Worm (Caenorhabditis elegans): Measurements from ENCODE around the gene srh-237.

srh-237 gene

ce11 chrV:17077889-17078288 is 12.3 kb upstream of the srh-237 start, which contains the start of gene T05E12.3:
Gene T05E12.3, minus strand, starts transcription at chrV:17077989.
- TF ChIP-seq tab-1 (GFP tag; IDR thresholded peaks at IDR 0.05) = no peak
- TF ChIP-seq flt-1 (GFP tag; IDR thresholded peaks at IDR 0.05) = no peak
- no peak for TF ChIP-seq ztf-23 (GFP tag; IDR thresholded peaks at IDR 0.05)
- TF ChIP-seq med-1 (GFP tag; optimal IDR thresholded peaks at IDR 0.05; ENCODE audit: insufficient read depth) = no peak

ce11 chrV:17079795-17080194 is 10.4 kb upstream of the srh-237 start, which contains the start of gene srw-20:
Gene srw-20, minus strand, starts transcription at chrV:17079895.
- TF ChIP-seq ztf-23 (GFP tag; IDR thresholded peaks at IDR 0.05) = no peak
- TF ChIP-seq ztf-29 (GFP tag; IDR thresholded peaks at IDR 0.05) = no peak
- TF ChIP-seq ref-1 (GFP tag; conservative IDR thresholded peaks at IDR 0.05) = no peak
- no peak for TF ChIP-seq klf-2 (GFP tag; conservative IDR thresholded peaks at IDR 0.05)
- no peak for TF ChIP-seq tab-1 (GFP tag; IDR thresholded peaks at IDR 0.05)
- TF ChIP-seq med-1 (GFP tag; optimal IDR thresholded peaks at IDR 0.05; ENCODE audit: insufficient read depth) = no peak
- no peak for TF ChIP-seq T22C8.4 (GFP tag; IDR thresholded peaks at IDR 0.05)
- TF ChIP-seq flt-1 (GFP tag; IDR thresholded peaks at IDR 0.05) = no peak

ce11 chrV:17082718-17083117 is 7.5 kb upstream of the srh-237 start, which contains the start of gene T05E12.9:
Gene T05E12.9, minus strand, starts transcription at chrV:17082818.
- TF ChIP-seq med-1 (GFP tag; optimal IDR thresholded peaks at IDR 0.05; ENCODE audit: insufficient read depth) = no peak
- TF ChIP-seq ztf-29 (GFP tag; IDR thresholded peaks at IDR 0.05) = no peak
- no peak for TF ChIP-seq klf-2 (GFP tag; conservative IDR thresholded peaks at IDR 0.05)
- no peak for TF ChIP-seq tab-1 (GFP tag; IDR thresholded peaks at IDR 0.05)
- no peak for TF ChIP-seq cog-1 (tag; optimal IDR thresholded peaks at IDR 0.05)
- TF ChIP-seq flt-1 (GFP tag; IDR thresholded peaks at IDR 0.05) = no peak
- no peak for TF ChIP-seq T22C8.4 (GFP tag; IDR thresholded peaks at IDR 0.05)
- TF ChIP-seq ref-1 (GFP tag; conservative IDR thresholded peaks at IDR 0.05) = no peak
- TF ChIP-seq ztf-23 (GFP tag; IDR thresholded peaks at IDR 0.05) = no peak

- TF ChIP-seq flt-1 (GFP tag; IDR thresholded peaks at IDR 0.05) (no peak), ref-1 (GFP tag; conservative IDR thresholded peaks at IDR 0.05) (no peak), ztf-23 (GFP tag; IDR thresholded peaks at IDR 0.05) (no peak), tab-1 (GFP tag; IDR thresholded peaks at IDR 0.05) (no peak), cog-1 (tag; optimal IDR thresholded peaks at IDR 0.05) (no peak), med-1 (GFP tag; optimal IDR thresholded peaks at IDR 0.05; ENCODE audit: insufficient read depth) (no peak), T22C8.4 (GFP tag; IDR thresholded peaks at IDR 0.05) (no peak), ztf-29 (GFP tag; IDR thresholded peaks at IDR 0.05) (no peak), klf-2 (GFP tag; conservative IDR thresholded peaks at IDR 0.05) (no peak)
These were observed 837 bp upstream of the srh-237 start, which contains the start of gene T05E12.6 for ce11 chrV:17089342-17089741. Gene T05E12.6, minus strand, starts transcription at chrV:17089442.

- no peak for TF ChIP-seq ztf-23 (GFP tag; IDR thresholded peaks at IDR 0.05)
- no peak for TF ChIP-seq klf-2 (GFP tag; conservative IDR thresholded peaks at IDR 0.05)
- TF ChIP-seq ref-1 (GFP tag; conservative IDR thresholded peaks at IDR 0.05) = no peak
- TF ChIP-seq ztf-29 (GFP tag; IDR thresholded peaks at IDR 0.05) = no peak
- TF ChIP-seq flt-1 (GFP tag; IDR thresholded peaks at IDR 0.05) = no peak
- no peak for TF ChIP-seq tab-1 (GFP tag; IDR thresholded peaks at IDR 0.05)
- no peak for TF ChIP-seq T22C8.4 (GFP tag; IDR thresholded peaks at IDR 0.05)
- TF ChIP-seq cog-1 (tag; optimal IDR thresholded peaks at IDR 0.05) = no peak
- TF ChIP-seq med-1 (GFP tag; optimal IDR thresholded peaks at IDR 0.05; ENCODE audit: insufficient read depth) = no peak
These were observed 2.1 kb downstream of the srh-237 start, which contains the start of gene ZK218.1 for ce11 chrV:17092262-17092661. Gene ZK218.1, plus strand, starts transcription at chrV:17092562.

- TF ChIP-seq cog-1 (tag; optimal IDR thresholded peaks at IDR 0.05) (no peak), flt-1 (GFP tag; IDR thresholded peaks at IDR 0.05) (no peak), ztf-23 (GFP tag; IDR thresholded peaks at IDR 0.05) (no peak), klf-2 (GFP tag; conservative IDR thresholded peaks at IDR 0.05) (no peak), ztf-29 (GFP tag; IDR thresholded peaks at IDR 0.05) (no peak), med-1 (GFP tag; optimal IDR thresholded peaks at IDR 0.05; ENCODE audit: insufficient read depth) (no peak), ref-1 (GFP tag; conservative IDR thresholded peaks at IDR 0.05) (no peak), T22C8.4 (GFP tag; IDR thresholded peaks at IDR 0.05) (no peak), tab-1 (GFP tag; IDR thresholded peaks at IDR 0.05) (no peak)
These were observed 4.4 kb downstream of the srh-237 start for ce11 chrV:17094568-17094967.

ce11 chrV:17098669-17099068 is 8.5 kb downstream of the srh-237 start, which contains the start of the genes ZK218.3 and ZK218.4:
Gene ZK218.3, minus strand, starts transcription at chrV:17098769.
Gene ZK218.4, plus strand, starts transcription at chrV:17098854.
- TF ChIP-seq cog-1 (tag; optimal IDR thresholded peaks at IDR 0.05) = no peak
- TF ChIP-seq ztf-23 (GFP tag; IDR thresholded peaks at IDR 0.05) = no peak

ce11 chrV:17100829-17101228 is 10.7 kb downstream of the srh-237 start, which contains the start of gene ZK218.5:
Gene ZK218.5, plus strand, starts transcription at chrV:17101129.
- TF ChIP-seq tab-1 (GFP tag; IDR thresholded peaks at IDR 0.05) = no peak
- no peak for TF ChIP-seq ztf-23 (GFP tag; IDR thresholded peaks at IDR 0.05)
- TF ChIP-seq ztf-29 (GFP tag; IDR thresholded peaks at IDR 0.05) = no peak
- no peak for TF ChIP-seq flt-1 (GFP tag; IDR thresholded peaks at IDR 0.05)
- TF ChIP-seq klf-2 (GFP tag; conservative IDR thresholded peaks at IDR 0.05) = no peak
- no peak for TF ChIP-seq cog-1 (tag; optimal IDR thresholded peaks at IDR 0.05)
- TF ChIP-seq T22C8.4 (GFP tag; IDR thresholded peaks at IDR 0.05) = no peak

ce11 chrV:17104527-17104926 is 14.3 kb downstream of the srh-237 start, which contains the start of gene nhr-248:
Gene nhr-248, minus strand, starts transcription at chrV:17104627.
- TF ChIP-seq med-1 (GFP tag; optimal IDR thresholded peaks at IDR 0.05; ENCODE audit: insufficient read depth) (no peak), ztf-23 (GFP tag; IDR thresholded peaks at IDR 0.05) (no peak), ref-1 (GFP tag; conservative IDR thresholded peaks at IDR 0.05) (no peak), flt-1 (GFP tag; IDR thresholded peaks at IDR 0.05) (no peak), tab-1 (GFP tag; IDR thresholded peaks at IDR 0.05) (no peak), cog-1 (tag; optimal IDR thresholded peaks at IDR 0.05) (no peak), T22C8.4 (GFP tag; IDR thresholded peaks at IDR 0.05) (no peak), ztf-29 (GFP tag; IDR thresholded peaks at IDR 0.05) (no peak), klf-2 (GFP tag; conservative IDR thresholded peaks at IDR 0.05) (no peak)

- TF ChIP-seq cog-1 (tag; optimal IDR thresholded peaks at IDR 0.05) (no peak), ztf-29 (GFP tag; IDR thresholded peaks at IDR 0.05) (no peak), ref-1 (GFP tag; conservative IDR thresholded peaks at IDR 0.05) (no peak), ztf-23 (GFP tag; IDR thresholded peaks at IDR 0.05) (no peak), flt-1 (GFP tag; IDR thresholded peaks at IDR 0.05) (no peak)
These were observed 15.3 kb downstream of the srh-237 start, which contains the start of gene ZK218.7 for ce11 chrV:17105483-17105882. Gene ZK218.7, plus strand, starts transcription at chrV:17105783.
